1 fruit fly cellular context compared by ENCODE assay signal in genomic region chrX:17111958-17112953, dm6.
A peak's percentile ranks its signal among the peaks of the same experiment; 100 is the strongest.
TF ChIP-seq lines count a peak whose summit lies in the region.

No protein-coding gene starts in this region.

TF ChIP-seq in whole organism, embryonic, 481 proteins besides CTCF, POLR2A, EP300 and RAD21 (continued from another document):
- TF ChIP-seq CG12071 (GFP tag; optimal IDR thresholded peaks at IDR 0.05; lab: Kevin White, UChicago) (no peak), CG3163 (GFP tag; optimal IDR thresholded peaks at IDR 0.05; lab: Kevin White, UChicago) (no peak), Dll (GFP tag; IDR thresholded peaks at IDR 0.05; lab: Robert Waterston, UW; ENCODE audit: partially characterized antibody) (no peak), chm (GFP tag; IDR thresholded peaks at IDR 0.05; lab: Robert Waterston, UW) (no peak), wor (GFP tag; IDR thresholded peaks at IDR 0.05; lab: Robert Waterston, UW) (no peak), CG12659 (GFP tag; optimal IDR thresholded peaks at IDR 0.05; lab: Kevin White, UChicago) (no peak), lilli (GFP tag; optimal IDR thresholded peaks at IDR 0.05; lab: Kevin White, UChicago) (no peak), Ssrp (tag; optimal IDR thresholded peaks at IDR 0.05; lab: Kevin White, UChicago) (peak; percentile 8), az2 (GFP tag; optimal IDR thresholded peaks at IDR 0.05; lab: Kevin White, UChicago) (no peak), CG18599 (GFP tag; optimal IDR thresholded peaks at IDR 0.05; lab: Kevin White, UChicago) (no peak), NfI (GFP tag; optimal IDR thresholded peaks at IDR 0.05; lab: Kevin White, UChicago) (no peak), pita (GFP tag; optimal IDR thresholded peaks at IDR 0.05; lab: Kevin White, UChicago) (no peak), CG6175 (GFP tag; IDR thresholded peaks at IDR 0.05; lab: Robert Waterston, UW) (no peak), kah (GFP tag; optimal IDR thresholded peaks at IDR 0.05; lab: Kevin White, UChicago) (no peak), B-H1 (GFP tag; IDR thresholded peaks at IDR 0.05; lab: Robert Waterston, UW) (no peak), gem (tag; optimal IDR thresholded peaks at IDR 0.05; lab: Kevin White, UChicago) (peak; percentile 43), Oaz (GFP tag; IDR thresholded peaks at IDR 0.05; lab: Robert Waterston, UW) (no peak), bsh (GFP tag; optimal IDR thresholded peaks at IDR 0.05; lab: Kevin White, UChicago) (peak; percentile 12 to 17), pros (GFP tag; optimal IDR thresholded peaks at IDR 0.05; lab: Kevin White, UChicago) (no peak), CG18764 (GFP tag; optimal IDR thresholded peaks at IDR 0.05; lab: Kevin White, UChicago) (no peak), en (GFP tag; optimal IDR thresholded peaks at IDR 0.05; lab: Kevin White, UChicago) (no peak), Med (GFP tag; lab: Kevin White, UChicago) (peak; percentile 36), CG4424 (GFP tag; optimal IDR thresholded peaks at IDR 0.05; lab: Kevin White, UChicago) (peak; percentile 32), CG12942 (GFP tag; optimal IDR thresholded peaks at IDR 0.05; lab: Kevin White, UChicago) (no peak), CG7357 (GFP tag; IDR thresholded peaks at IDR 0.05; lab: Robert Waterston, UW) (no peak), CG10979 (tag; optimal IDR thresholded peaks at IDR 0.05; lab: Kevin White, UChicago) (peak; percentile 41), CG18262 (tag; optimal IDR thresholded peaks at IDR 0.05; lab: Kevin White, UChicago) (peak; percentile 31), Gsc (GFP tag; IDR thresholded peaks at IDR 0.05; lab: Robert Waterston, UW) (no peak), nmo (GFP tag; optimal IDR thresholded peaks at IDR 0.05; lab: Kevin White, UChicago) (no peak), CG16815 (GFP tag; optimal IDR thresholded peaks at IDR 0.05; lab: Kevin White, UChicago) (no peak), CG6765 (GFP tag; optimal IDR thresholded peaks at IDR 0.05; lab: Kevin White, UChicago) (no peak), B-H2 (GFP tag; optimal IDR thresholded peaks at IDR 0.05; lab: Kevin White, UChicago) (no peak), Drgx (GFP tag; IDR thresholded peaks at IDR 0.05; lab: Robert Waterston, UW) (no peak; the same call in 1 of the 2 replicates), CG8924 (tag; optimal IDR thresholded peaks at IDR 0.05; lab: Kevin White, UChicago) (no peak), zfh1 (GFP tag; IDR thresholded peaks at IDR 0.05; lab: Robert Waterston, UW) (no peak), zfh2 (GFP tag; optimal IDR thresholded peaks at IDR 0.05; lab: Kevin White, UChicago) (no peak), Bgb (GFP tag; IDR thresholded peaks at IDR 0.05; lab: Robert Waterston, UW; ENCODE audit: partially characterized antibody) (no peak), NC2β (GFP tag; optimal IDR thresholded peaks at IDR 0.05; lab: Kevin White, UChicago) (no peak), pzg (GFP tag; optimal IDR thresholded peaks at IDR 0.05; lab: Kevin White, UChicago) (no peak), jumu (GFP tag; optimal IDR thresholded peaks at IDR 0.05; lab: Kevin White, UChicago) (no peak), CG2712 (tag; optimal IDR thresholded peaks at IDR 0.05; lab: Kevin White, UChicago) (peak; percentile 16), CG12219 (GFP tag; optimal IDR thresholded peaks at IDR 0.05; lab: Kevin White, UChicago) (no peak), Pdp1 (GFP tag; optimal IDR thresholded peaks at IDR 0.05; lab: Kevin White, UChicago) (no peak), mam (GFP tag; optimal IDR thresholded peaks at IDR 0.05; lab: Kevin White, UChicago) (no peak), sc (optimal IDR thresholded peaks at IDR 0.05; lab: Kevin White, UChicago) (no peak), sc (GFP tag; optimal IDR thresholded peaks at IDR 0.05; lab: Kevin White, UChicago) (peak; percentile 30), CG43689 (GFP tag; IDR thresholded peaks at IDR 0.05; lab: Robert Waterston, UW) (no peak), CG8359 (GFP tag; optimal IDR thresholded peaks at IDR 0.05; lab: Kevin White, UChicago; ENCODE audit: borderline replicate concordance) (no peak), Hand (GFP tag; optimal IDR thresholded peaks at IDR 0.05; lab: Kevin White, UChicago) (no peak), oc (tag; optimal IDR thresholded peaks at IDR 0.05; lab: Kevin White, UChicago) (no peak), fru (optimal IDR thresholded peaks at IDR 0.05; lab: Kevin White, UChicago) (no peak), CG1602 (GFP tag; optimal IDR thresholded peaks at IDR 0.05; lab: Kevin White, UChicago) (no peak), klu (GFP tag; IDR thresholded peaks at IDR 0.05; lab: Robert Waterston, UW) (no peak), esg (GFP tag; conservative IDR thresholded peaks at IDR 0.05; lab: Robert Waterston, UW) (no peak), CG5180 (GFP tag; optimal IDR thresholded peaks at IDR 0.05; lab: Kevin White, UChicago) (no peak), CG6689 (GFP tag; IDR thresholded peaks at IDR 0.05; lab: Robert Waterston, UW) (no peak), CHES-1-like (GFP tag; optimal IDR thresholded peaks at IDR 0.05; lab: Kevin White, UChicago) (no peak), mld (GFP tag; IDR thresholded peaks at IDR 0.05; lab: Robert Waterston, UW; ENCODE audit: partially characterized antibody) (no peak), CG15696 (tag; optimal IDR thresholded peaks at IDR 0.05; lab: Kevin White, UChicago) (peak; percentile 2), Kr (GFP tag; optimal IDR thresholded peaks at IDR 0.05; lab: Kevin White, UChicago) (no peak), Sox100B (GFP tag; optimal IDR thresholded peaks at IDR 0.05; lab: Kevin White, UChicago) (peak; percentile 11), Mes4 (GFP tag; optimal IDR thresholded peaks at IDR 0.05; lab: Kevin White, UChicago) (no peak), CG11504 (tag; optimal IDR thresholded peaks at IDR 0.05; lab: Kevin White, UChicago) (peak; percentile 31), Meics (GFP tag; optimal IDR thresholded peaks at IDR 0.05; lab: Kevin White, UChicago) (no peak), CG30403 (GFP tag; optimal IDR thresholded peaks at IDR 0.05; lab: Kevin White, UChicago) (peak; percentile 28), CG17361 (GFP tag; IDR thresholded peaks at IDR 0.05; lab: Robert Waterston, UW) (peak; percentile 45; the same call in 1 of the 3 replicates), phol (tag; optimal IDR thresholded peaks at IDR 0.05; lab: Kevin White, UChicago) (peak; percentile 49), gro (GFP tag; optimal IDR thresholded peaks at IDR 0.05; lab: Kevin White, UChicago) (no peak), CG8281 (tag; optimal IDR thresholded peaks at IDR 0.05; lab: Kevin White, UChicago) (no peak), CG2889 (GFP tag; IDR thresholded peaks at IDR 0.05; lab: Robert Waterston, UW) (no peak)
